Fruit fly (Drosophila melanogaster): ENCODE results near the gene yellow-k.

The yellow-k gene

dm6 chr3L:15501646-15501972 is 18.8 kb upstream of the yellow-k start (continued):
- TF ChIP-seq CG42726 (GFP tag; IDR thresholded peaks at IDR 0.05; ENCODE audit: partially characterized antibody) = 0 out of 2 replicates have a peak, but pooled peaks have one; percentile 36
- TF ChIP-seq lab (GFP tag; optimal IDR thresholded peaks at IDR 0.05) = no peak
- peak; percentile 21; the same call in 1 of the 2 replicates for TF ChIP-seq CG32532 (GFP tag; IDR thresholded peaks at IDR 0.05)
- TF ChIP-seq Med (GFP tag) = peak; percentile 29
- TF ChIP-seq row (GFP tag; IDR thresholded peaks at IDR 0.05) = 0 out of 3 replicates have a peak, but pooled peaks have one; percentile 7
- TF ChIP-seq CG2678 (tag; optimal IDR thresholded peaks at IDR 0.05) = peak; percentile 29
- TF ChIP-seq Fer1 (GFP tag; optimal IDR thresholded peaks at IDR 0.05) = peak; percentile 18

dm6 chr3L:15502256-15502655 is 18.2 kb upstream of the yellow-k start:
- TF ChIP-seq sens (GFP tag) = peak; percentile 73
- no peak for TF ChIP-seq CG1647 (GFP tag; optimal IDR thresholded peaks at IDR 0.05)
- TF ChIP-seq CHES-1-like (GFP tag; optimal IDR thresholded peaks at IDR 0.05) = no peak
- TF ChIP-seq Med (GFP tag) = peak; percentile 15
- no peak for TF ChIP-seq Blimp-1 (GFP tag; optimal IDR thresholded peaks at IDR 0.05)
- peak; percentile 53 for TF ChIP-seq CG34376 (GFP tag; optimal IDR thresholded peaks at IDR 0.05)
- no peak for TF ChIP-seq NC2β (GFP tag; optimal IDR thresholded peaks at IDR 0.05)
- no peak for TF ChIP-seq btn (GFP tag; optimal IDR thresholded peaks at IDR 0.05)
- TF ChIP-seq sqz (GFP tag; optimal IDR thresholded peaks at IDR 0.05) = peak; percentile 33
- TF ChIP-seq tin (GFP tag; optimal IDR thresholded peaks at IDR 0.05) = no peak
- TF ChIP-seq knrl (GFP tag; IDR thresholded peaks at IDR 0.05; ENCODE audit: partially characterized antibody) = no peak
- TF ChIP-seq CG15514 (GFP tag; optimal IDR thresholded peaks at IDR 0.05) = peak; percentile 87
- no peak for TF ChIP-seq toy (GFP tag; IDR thresholded peaks at IDR 0.05)
- TF ChIP-seq sug (tag; optimal IDR thresholded peaks at IDR 0.05) = peak; percentile 26
- no peak for TF ChIP-seq trh (GFP tag; optimal IDR thresholded peaks at IDR 0.05)
- TF ChIP-seq slou (GFP tag; optimal IDR thresholded peaks at IDR 0.05) = no peak
- no peak for TF ChIP-seq BEAF-32 (GFP tag; optimal IDR thresholded peaks at IDR 0.05)
- TF ChIP-seq CG42726 (GFP tag; IDR thresholded peaks at IDR 0.05; ENCODE audit: partially characterized antibody) = no peak
- TF ChIP-seq CG9609 (GFP tag; optimal IDR thresholded peaks at IDR 0.05) = no peak
- 0 out of 2 replicates have a peak, but pooled peaks have one; percentile 25 for TF ChIP-seq rib (GFP tag; IDR thresholded peaks at IDR 0.05)
- peak; percentile 82 for TF ChIP-seq grn (GFP tag; optimal IDR thresholded peaks at IDR 0.05)
- TF ChIP-seq Ssrp (tag; optimal IDR thresholded peaks at IDR 0.05) = no peak
- TF ChIP-seq CG15073 (GFP tag; optimal IDR thresholded peaks at IDR 0.05) = no peak
- no peak for TF ChIP-seq CG15479 (GFP tag; optimal IDR thresholded peaks at IDR 0.05)
- no peak for TF ChIP-seq D19A (tag; optimal IDR thresholded peaks at IDR 0.05)
- TF ChIP-seq Ets65A (GFP tag) = no peak
- TF ChIP-seq CG6272 (GFP tag; IDR thresholded peaks at IDR 0.05) = no peak
- peak; percentile 89 for TF ChIP-seq exex (tag; optimal IDR thresholded peaks at IDR 0.05)
- peak; percentile 43 for TF ChIP-seq ftz-f1 (GFP tag; optimal IDR thresholded peaks at IDR 0.05)
- no peak for TF ChIP-seq Sry-β (GFP tag; optimal IDR thresholded peaks at IDR 0.05)
- peak; percentile 58 for TF ChIP-seq mirr (GFP tag; optimal IDR thresholded peaks at IDR 0.05)
- TF ChIP-seq zfh1 (GFP tag; IDR thresholded peaks at IDR 0.05) = no peak
- no peak for TF ChIP-seq NfI (GFP tag; optimal IDR thresholded peaks at IDR 0.05)

dm6 chr3L:15504687-15505086 is 15.7 kb upstream of the yellow-k start, which contains the start of gene CG7857:
Gene CG7857, minus strand, starts transcription at chr3L:15504894.
- no peak for TF ChIP-seq Blimp-1 (GFP tag; optimal IDR thresholded peaks at IDR 0.05)
- TF ChIP-seq gfzf (GFP tag; optimal IDR thresholded peaks at IDR 0.05) = peak; percentile 62
- TF ChIP-seq CG34224 (GFP tag; IDR thresholded peaks at IDR 0.05; ENCODE audit: partially characterized antibody) = no peak
- peak; percentile 31; the same call in 1 of the 2 replicates for TF ChIP-seq CG13287 (GFP tag; IDR thresholded peaks at IDR 0.05; ENCODE audit: partially characterized antibody)
- peak; percentile 5 for TF ChIP-seq CG12659 (GFP tag; optimal IDR thresholded peaks at IDR 0.05)
- TF ChIP-seq pzg (GFP tag; optimal IDR thresholded peaks at IDR 0.05) = peak; percentile 38
- no peak for TF ChIP-seq CG6175 (GFP tag; IDR thresholded peaks at IDR 0.05)
- peak; percentile 31 for TF ChIP-seq trem (tag; optimal IDR thresholded peaks at IDR 0.05)
- no peak for TF ChIP-seq jing (GFP tag; optimal IDR thresholded peaks at IDR 0.05)
- peak; percentile 81 for TF ChIP-seq E2f2 (GFP tag; IDR thresholded peaks at IDR 0.05)
- TF ChIP-seq CG6272 (GFP tag; IDR thresholded peaks at IDR 0.05) = no peak
- peak; percentile 43 for TF ChIP-seq Myb (GFP tag; optimal IDR thresholded peaks at IDR 0.05)
- no peak for TF ChIP-seq Nf-YC (tag; optimal IDR thresholded peaks at IDR 0.05)
- 0 out of 2 replicates have a peak, but pooled peaks have one; percentile 22 for TF ChIP-seq Scr (GFP tag; IDR thresholded peaks at IDR 0.05; ENCODE audit: partially characterized antibody)
- peak; percentile 56 for TF ChIP-seq BEAF-32 (GFP tag; optimal IDR thresholded peaks at IDR 0.05)

All from whole organism, embryonic.